Worm (Caenorhabditis elegans): ENCODE results near the gene F43G6.4.

Gene F43G6.4

ce11 chrII:11759277-11759676 lies 31.3 kb upstream of the F43G6.4 start, which contains the start of the genes F44E5.4 and F44E5.5 (continued):
- TF ChIP-seq fkh-10 (GFP tag; optimal IDR thresholded peaks at IDR 0.05) (peak; percentile 61), nhr-12 (tag; optimal IDR thresholded peaks at IDR 0.05) (peak; percentile 54), pax-3 (tag; optimal IDR thresholded peaks at IDR 0.05) (peak; percentile 90), unc-98 (GFP tag; IDR thresholded peaks at IDR 0.05) (peak; percentile 99), lin-39 (tag; optimal IDR thresholded peaks at IDR 0.05) (peak; percentile 52), fkh-4 (tag; optimal IDR thresholded peaks at IDR 0.05; ENCODE audit: borderline replicate concordance) (peak; percentile 37), nhr-71 (tag; optimal IDR thresholded peaks at IDR 0.05) (peak; percentile 97), sox-4 (tag; optimal IDR thresholded peaks at IDR 0.05) (peak; percentile 84), elt-2 (tag; optimal IDR thresholded peaks at IDR 0.05) (peak; percentile 54), zip-4 (GFP tag; optimal IDR thresholded peaks at IDR 0.05) (peak; percentile 76), nhr-47 (tag; optimal IDR thresholded peaks at IDR 0.05) (peak; percentile 96), irx-1 (tag; optimal IDR thresholded peaks at IDR 0.05) (peak; percentile 86), nhr-77 (tag; optimal IDR thresholded peaks at IDR 0.05) (peak; percentile 67), nhr-28 (tag; optimal IDR thresholded peaks at IDR 0.05) (peak; percentile 42), ztf-11 (tag; optimal IDR thresholded peaks at IDR 0.05) (peak in 1 of 2 experiments; percentile 78)

DNA sequence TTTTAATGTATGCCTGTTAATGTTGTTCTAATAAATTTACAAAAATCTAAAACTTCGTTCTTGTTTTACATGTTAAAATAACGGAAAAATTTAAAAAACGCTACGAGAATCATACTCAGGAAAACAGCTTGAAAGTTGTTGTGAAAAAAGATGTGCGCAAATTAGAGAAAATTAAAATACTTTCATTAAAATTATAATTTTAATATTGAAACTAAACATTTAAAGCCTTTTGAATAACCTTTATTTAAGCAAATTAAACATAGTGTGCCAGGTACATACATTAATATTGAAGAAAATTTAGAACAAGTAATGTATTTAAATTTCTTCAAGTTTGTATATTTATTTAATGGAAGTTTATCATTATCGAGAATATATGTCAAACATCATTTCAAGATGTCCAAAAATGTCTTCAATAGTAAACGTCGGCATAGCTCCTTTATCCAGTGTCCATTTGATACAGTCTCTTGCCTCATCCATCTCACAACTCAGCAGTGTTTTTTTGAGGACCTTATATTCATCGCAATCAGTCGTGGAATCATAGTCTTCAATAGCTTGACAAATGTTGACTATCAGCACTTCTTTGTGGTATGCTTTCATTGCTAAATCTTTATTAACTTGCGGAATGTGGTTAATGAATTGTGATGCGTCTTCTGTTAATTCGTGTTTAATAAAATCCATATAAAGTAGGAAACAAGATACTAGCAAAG lies 28.6 kb upstream of the F43G6.4 start:
- TF ChIP-seq jun-1 (tag; optimal IDR thresholded peaks at IDR 0.05) (no peak), snpc-4 (tag; optimal IDR thresholded peaks at IDR 0.05) (peak; percentile 63), nhr-76 (tag; optimal IDR thresholded peaks at IDR 0.05) (no peak), elt-2 (tag; optimal IDR thresholded peaks at IDR 0.05) (peak; percentile 8), lsy-2 (tag; optimal IDR thresholded peaks at IDR 0.05) (peak in 1 of 2 experiments; percentile 89), vab-15 (tag; optimal IDR thresholded peaks at IDR 0.05) (no peak), nhr-12 (tag; optimal IDR thresholded peaks at IDR 0.05) (no peak), nhr-237 (tag; optimal IDR thresholded peaks at IDR 0.05) (no peak), zag-1 (tag; optimal IDR thresholded peaks at IDR 0.05) (no peak), aly-2 (tag; optimal IDR thresholded peaks at IDR 0.05) (peak; percentile 98), pqm-1 (tag; optimal IDR thresholded peaks at IDR 0.05) (no peak), pag-3 (tag; optimal IDR thresholded peaks at IDR 0.05; ENCODE audit: borderline replicate concordance, insufficient read depth) (no peak), C04F5.9 (tag; optimal IDR thresholded peaks at IDR 0.05) (no peak), unc-62 (GFP tag; optimal IDR thresholded peaks at IDR 0.05) (no peak), mab-9 (GFP tag; IDR thresholded peaks at IDR 0.05) (peak; percentile 68), hlh-17 (GFP tag; optimal IDR thresholded peaks at IDR 0.05; ENCODE audit: borderline replicate concordance) (no peak), unc-86 (tag; optimal IDR thresholded peaks at IDR 0.05) (peak; percentile 21), lin-13 (GFP tag; optimal IDR thresholded peaks at IDR 0.05) (peak; percentile 44), ceh-82 (tag; optimal IDR thresholded peaks at IDR 0.05) (no peak), ces-1 (GFP tag; optimal IDR thresholded peaks at IDR 0.05) (no peak), ceh-88 (GFP tag; IDR thresholded peaks at IDR 0.05) (peak; percentile 52; the same call in 1 of the 2 replicates), nhr-77 (tag; optimal IDR thresholded peaks at IDR 0.05) (no peak), F16B12.6 (tag; optimal IDR thresholded peaks at IDR 0.05) (peak; percentile 10), xbp-1 (tag; optimal IDR thresholded peaks at IDR 0.05) (no peak), nhr-11 (tag; optimal IDR thresholded peaks at IDR 0.05) (no peak), ztf-4 (tag; optimal IDR thresholded peaks at IDR 0.05) (peak; percentile 91), nhr-20 (tag; optimal IDR thresholded peaks at IDR 0.05) (peak; percentile 57), mep-1 (tag; optimal IDR thresholded peaks at IDR 0.05) (peak; percentile 95), lin-35 (GFP tag; optimal IDR thresholded peaks at IDR 0.05) (peak; percentile 2 to 53), nhr-47 (tag; optimal IDR thresholded peaks at IDR 0.05) (no peak), swsn-7 (tag; optimal IDR thresholded peaks at IDR 0.05) (peak; percentile 31), snu-23 (GFP tag; optimal IDR thresholded peaks at IDR 0.05) (peak; percentile 55), unc-130 (tag; optimal IDR thresholded peaks at IDR 0.05) (no peak), grh-1 (GFP tag; IDR thresholded peaks at IDR 0.05) (no peak), unc-30 (tag; optimal IDR thresholded peaks at IDR 0.05) (no peak), alr-1 (tag; optimal IDR thresholded peaks at IDR 0.05; ENCODE audit: borderline replicate concordance) (no peak), lir-3 (tag; optimal IDR thresholded peaks at IDR 0.05; ENCODE audit: poor library complexity) (no peak), tlp-1 (tag; optimal IDR thresholded peaks at IDR 0.05) (no peak), lin-39 (tag; optimal IDR thresholded peaks at IDR 0.05) (no peak), zip-4 (GFP tag; optimal IDR thresholded peaks at IDR 0.05) (no peak)

Measured in whole organism, L1 larva.